Worm (Caenorhabditis elegans) whole organism, early embryonic: Measurements from ENCODE around the gene F45D3.3.

ENCODE experiments used
- B0310.2 ChIP-seq: sonication (generic microtip); optimal IDR thresholded peaks from 2 replicates; lab custom pipeline; 2016; ENCODE audit warnings: mild to moderate bottlenecking, missing genetic modification characterization, missing compliant biosample characterization
- F13C5.2 ChIP-seq: sonication (generic microtip); optimal IDR thresholded peaks from 2 replicates; lab custom pipeline; 2017; ENCODE audit warnings: mild to moderate bottlenecking, missing genetic modification characterization, inconsistent platforms, missing compliant biosample characterization
- ama-1 ChIP-seq: fragments of 150-350 bp; optimal IDR thresholded peaks from 2 replicates; lab custom pipeline; 2014
- ceh-13 ChIP-seq: fragments of 200-800 bp; sonication (Bioruptor generic); optimal IDR thresholded peaks from 2 replicates; lab custom pipeline; 2018; ENCODE audit warnings: mild to moderate bottlenecking, missing genetic modification characterization, missing compliant biosample characterization
- flt-1 ChIP-seq: fragments of 200-800 bp; sonication (Bioruptor generic); IDR thresholded peaks from 2 replicates; pipeline ENCODE4 v1.3.6; 2022; ENCODE audit warnings: missing genetic modification characterization, missing compliant biosample characterization
- hmbx-1 ChIP-seq: sonication (generic microtip); optimal IDR thresholded peaks from 2 replicates; lab custom pipeline; 2016; ENCODE audit warnings: mild to moderate bottlenecking, missing genetic modification characterization, missing compliant biosample characterization
- hmg-4 ChIP-seq: fragments of 200-800 bp; sonication (Bioruptor generic); optimal IDR thresholded peaks from 2 replicates; lab custom pipeline; 2018; ENCODE audit warnings: mild to moderate bottlenecking, missing genetic modification characterization, missing compliant biosample characterization
- hnd-1 ChIP-seq: sonication (generic microtip); optimal IDR thresholded peaks from 2 replicates; lab custom pipeline; 2016; ENCODE audit warnings: missing genetic modification characterization, missing compliant biosample characterization
- tbx-37 ChIP-seq: fragments of 200-800 bp; sonication (Bioruptor generic); conservative IDR thresholded peaks from 2 replicates; pipeline ENCODE4 v1.3.6; 2022; ENCODE audit warnings: missing genetic modification reagents, missing genetic modification characterization, missing compliant biosample characterization

DNA sequence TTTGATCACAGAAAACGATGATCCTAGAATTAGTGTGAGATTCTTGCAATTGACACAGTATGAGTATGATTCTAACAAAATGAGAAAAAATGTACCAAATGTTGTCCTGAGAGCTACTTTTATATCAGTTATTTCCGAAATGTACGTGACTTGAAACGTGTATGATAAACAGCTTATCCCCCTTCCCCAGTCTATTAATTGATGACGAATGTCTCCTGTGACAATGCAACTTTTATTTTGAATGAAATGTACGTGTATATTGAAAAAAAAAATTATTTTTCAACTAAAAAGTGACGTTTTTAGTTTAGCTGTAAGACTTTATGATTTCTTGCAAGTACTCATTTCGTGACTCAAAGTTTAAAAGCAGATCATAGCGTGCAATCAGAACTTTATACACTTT is 20.1 kb upstream of the F45D3.3 start:
- TF ChIP-seq flt-1 = no peak
- TF ChIP-seq hmbx-1 (tag; lab: Kevin White, UChicago) = no peak
- TF ChIP-seq tbx-37 (GFP tag; lab: Robert Waterston, UW) = no peak
- TF ChIP-seq ama-1 = no peak
- TF ChIP-seq hmg-4 (GFP tag; lab: Kevin White, UChicago) = no peak
- no peak for TF ChIP-seq B0310.2 (tag; lab: Kevin White, UChicago)
- no peak for TF ChIP-seq hnd-1 (tag; lab: Kevin White, UChicago)
- no peak for TF ChIP-seq ceh-13
- TF ChIP-seq F13C5.2 (tag; lab: Kevin White, UChicago) = no peak
